Worm (Caenorhabditis elegans) whole organism, L4 larva: ENCODE results near the gene T14B4.9.

Experiments used
- F10B5.3 ChIP-seq: sonication (generic microtip); optimal IDR thresholded peaks from 2 replicates; lab custom pipeline; 2016; ENCODE audit warnings: mild to moderate bottlenecking, missing genetic modification characterization, missing compliant biosample characterization
- F26F4.8 ChIP-seq: fragments of 200-800 bp; sonication (Bioruptor generic); conservative IDR thresholded peaks from 2 replicates; pipeline ENCODE4 v1.3.6; 2022; ENCODE audit warnings: missing genetic modification characterization, missing compliant biosample characterization
- T20F7.1 ChIP-seq: fragments of 200-800 bp; sonication (Bioruptor generic); optimal IDR thresholded peaks from 2 replicates; lab custom pipeline; 2018; ENCODE audit warnings: mild to moderate bottlenecking, missing genetic modification characterization, missing compliant biosample characterization
- Y105C5A.15 ChIP-seq: fragments of 200-800 bp; sonication (Bioruptor generic); IDR thresholded peaks from 2 replicates; pipeline ENCODE4 v1.3.6; 2022; ENCODE audit warnings: missing genetic modification characterization, missing compliant biosample characterization
- Y75B8A.6 ChIP-seq: fragments of 200-800 bp; sonication (Bioruptor generic); IDR thresholded peaks from 2 replicates; pipeline ENCODE4 v1.3.6; 2022; ENCODE audit warnings: missing genetic modification reagents, missing genetic modification characterization, missing compliant biosample characterization
- ZK337.2 ChIP-seq: fragments of 200-800 bp; sonication (Bioruptor generic); IDR thresholded peaks from 2 replicates; pipeline ENCODE4 v1.3.6; 2022; ENCODE audit warnings: missing genetic modification reagents, missing genetic modification characterization, missing compliant biosample characterization
- ZK546.5 ChIP-seq, 2 experiments: sonication (generic microtip); optimal IDR thresholded peaks; 2 replicates each; lab custom pipeline; 2017; ENCODE audit warnings: missing biosample characterization in 2 of 2, missing genetic modification characterization in 2 of 2
- aha-1 ChIP-seq: fragments of 150-350 bp; peaks from one replicate; lab custom pipeline; 2014; ENCODE audit warnings: missing biosample characterization, missing genetic modification characterization
- arid-1 ChIP-seq: fragments of 200-800 bp; sonication (Bioruptor generic); conservative IDR thresholded peaks from 2 replicates; pipeline ENCODE4 v1.3.6; 2022; ENCODE audit warnings: missing genetic modification reagents, missing genetic modification characterization, missing compliant biosample characterization
- attf-4 ChIP-seq: sonication (generic microtip); optimal IDR thresholded peaks from 3 replicates; lab custom pipeline; 2017; ENCODE audit warnings: missing biosample characterization, missing genetic modification characterization
- daf-12 ChIP-seq: fragments of 150-350 bp; optimal IDR thresholded peaks from 2 replicates; lab custom pipeline; 2014; ENCODE audit warnings: missing biosample characterization, missing genetic modification reagents, missing genetic modification characterization
- daf-19 ChIP-seq: fragments of 200-800 bp; sonication (Bioruptor generic); conservative IDR thresholded peaks from 2 replicates; pipeline ENCODE4 v1.3.6; 2022; ENCODE audit warnings: missing genetic modification characterization, missing compliant biosample characterization
- dmd-8 ChIP-seq: fragments of 200-800 bp; sonication (Bioruptor generic); IDR thresholded peaks from 2 replicates; pipeline ENCODE4 v1.3.6; 2022; ENCODE audit warnings: missing genetic modification characterization, missing compliant biosample characterization
- dpl-1 ChIP-seq: fragments of 150-350 bp; optimal IDR thresholded peaks from 2 replicates; lab custom pipeline; 2014; ENCODE audit warnings: missing biosample characterization, missing genetic modification reagents, missing genetic modification characterization
- duxl-1 ChIP-seq: sonication (generic microtip); optimal IDR thresholded peaks from 2 replicates; lab custom pipeline; 2016; ENCODE audit warnings: mild to moderate bottlenecking, missing genetic modification characterization, moderate library complexity, missing compliant biosample characterization; ENCODE audit not compliant: poor library complexity
- dve-1 ChIP-seq: sonication (generic microtip); optimal IDR thresholded peaks from 2 replicates; lab custom pipeline; 2017; ENCODE audit warnings: antibody characterized with exemption, mild to moderate bottlenecking, missing genetic modification characterization, missing compliant biosample characterization; ENCODE audit not compliant: insufficient read depth
- hif-1 ChIP-seq, 2 experiments: sonication (generic microtip); optimal IDR thresholded peaks; 2 replicates each; lab custom pipeline; 2016 to 2017; ENCODE audit warnings: missing compliant biosample characterization in 2 of 2, missing genetic modification characterization in 2 of 2, missing genetic modification reagents in 2 of 2, missing genotype in 2 of 2, mild to moderate bottlenecking in 1 of 2
- hlh-11 ChIP-seq: fragments of 200-800 bp; sonication (Bioruptor generic); optimal IDR thresholded peaks from 2 replicates; lab custom pipeline; 2018; ENCODE audit warnings: mild to moderate bottlenecking, missing genetic modification characterization, missing compliant biosample characterization
- lin-15B ChIP-seq: fragments of 150-350 bp; sonication (generic microtip); optimal IDR thresholded peaks from 3 replicates; lab custom pipeline; 2014; ENCODE audit warnings: missing biosample characterization, missing genetic modification characterization
- lin-29 ChIP-seq: fragments of 200-800 bp; sonication (Bioruptor generic); IDR thresholded peaks from 2 replicates; pipeline ENCODE4 v1.3.6; 2022; ENCODE audit warnings: missing genetic modification reagents, missing genetic modification characterization, missing compliant biosample characterization
- lsy-2 ChIP-seq, 2 experiments: fragments of 150-350 bp in 1 of 2; sonication (generic microtip) in 1 of 2; optimal IDR thresholded peaks; 2 replicates each; lab custom pipeline; 2014 to 2017; ENCODE audit warnings: missing biosample characterization in 2 of 2, missing genetic modification characterization in 2 of 2
- mdl-1 ChIP-seq, 2 experiments: fragments of 150-350 bp in 1 of 2; sonication (generic microtip) in 1 of 2; optimal IDR thresholded peaks; 2 replicates each; lab custom pipeline; 2014 to 2017; ENCODE audit warnings: missing biosample characterization in 2 of 2, missing genetic modification characterization in 2 of 2
- mes-2 ChIP-seq: sonication (generic microtip); optimal IDR thresholded peaks from 2 replicates; lab custom pipeline; 2016; ENCODE audit warnings: missing genotype, mild to moderate bottlenecking, missing genetic modification characterization, missing compliant biosample characterization; ENCODE audit not compliant: poor library complexity, severe bottlenecking
- mxl-2 ChIP-seq: fragments of 200-800 bp; sonication (Bioruptor generic); conservative IDR thresholded peaks from 2 replicates; pipeline ENCODE4 v1.3.6; 2022; ENCODE audit warnings: missing genetic modification reagents, missing genetic modification characterization, missing compliant biosample characterization
- nhr-111 ChIP-seq: fragments of 200-800 bp; sonication (Bioruptor generic); optimal IDR thresholded peaks from 2 replicates; lab custom pipeline; 2018; ENCODE audit warnings: mild to moderate bottlenecking, missing genetic modification characterization, missing compliant biosample characterization
- nhr-25 ChIP-seq: sonication (generic microtip); optimal IDR thresholded peaks from 2 replicates; lab custom pipeline; 2017; ENCODE audit warnings: missing genetic modification characterization, mild to moderate bottlenecking, missing compliant biosample characterization, antibody characterized with exemption, moderate library complexity, borderline replicate concordance; ENCODE audit not compliant: insufficient read depth
- nhr-41 ChIP-seq: fragments of 200-800 bp; sonication (Bioruptor generic); IDR thresholded peaks from 2 replicates; pipeline ENCODE4 v1.3.6; 2022; ENCODE audit warnings: missing genetic modification reagents, missing genetic modification characterization, missing compliant biosample characterization
- nhr-48 ChIP-seq: sonication (generic microtip); optimal IDR thresholded peaks from 2 replicates; lab custom pipeline; 2016; ENCODE audit warnings: mild to moderate bottlenecking, missing genetic modification characterization, missing compliant biosample characterization
- nhr-6 ChIP-seq: fragments of 150-350 bp; optimal IDR thresholded peaks from 2 replicates; lab custom pipeline; 2014; ENCODE audit warnings: missing biosample characterization, missing genetic modification characterization
- pqm-1 ChIP-seq: sonication (generic microtip); optimal IDR thresholded peaks from 2 replicates; lab custom pipeline; 2017; ENCODE audit warnings: missing biosample characterization, missing genetic modification characterization
- saeg-2 ChIP-seq: fragments of 200-800 bp; sonication (Bioruptor generic); IDR thresholded peaks from 2 replicates; pipeline ENCODE4 v1.3.6; 2022; ENCODE audit warnings: missing genetic modification reagents, missing genetic modification characterization, missing compliant biosample characterization
- sdz-12 ChIP-seq: fragments of 200-800 bp; sonication (Bioruptor generic); optimal IDR thresholded peaks from 2 replicates; lab custom pipeline; 2018; ENCODE audit warnings: mild to moderate bottlenecking, missing genetic modification characterization, missing compliant biosample characterization
- set-16 ChIP-seq: fragments of 200-800 bp; sonication (Bioruptor generic); IDR thresholded peaks from 2 replicates; pipeline ENCODE4 v1.3.6; 2022; ENCODE audit warnings: missing genetic modification reagents, missing genetic modification characterization, missing compliant biosample characterization
- skn-1 ChIP-seq: fragments of 150-350 bp; optimal IDR thresholded peaks from 2 replicates; lab custom pipeline; 2014; ENCODE audit warnings: missing biosample characterization, missing genetic modification characterization
- snpc-1.2 ChIP-seq: fragments of 200-800 bp; sonication (Bioruptor generic); IDR thresholded peaks from 2 replicates; pipeline ENCODE4 v1.3.6; 2022; ENCODE audit warnings: missing genetic modification reagents, missing genetic modification characterization, missing compliant biosample characterization
- unc-130 ChIP-seq: sonication (generic microtip); optimal IDR thresholded peaks from 2 replicates; lab custom pipeline; 2016; ENCODE audit warnings: missing genetic modification reagents, missing genetic modification characterization, missing compliant biosample characterization
- unc-39 ChIP-seq: sonication (generic microtip); optimal IDR thresholded peaks from 2 replicates; lab custom pipeline; 2017; ENCODE audit warnings: missing biosample characterization, missing genetic modification characterization
- unc-62 ChIP-seq, 3 experiments: fragments of 150-350 bp in 1 of 3; sonication (generic microtip); optimal IDR thresholded peaks in 2 of 3; peaks in 1 of 3; 1 replicate in 1 of 3; 2 replicates in 2 of 3; lab custom pipeline; 2014 to 2017; ENCODE audit warnings: missing biosample characterization in 3 of 3, missing genetic modification characterization in 3 of 3, missing genetic modification reagents in 3 of 3, missing genotype in 1 of 3
- vab-7 ChIP-seq: fragments of 200-800 bp; sonication (Bioruptor generic); IDR thresholded peaks from 2 replicates; pipeline ENCODE4 v1.3.6; 2022; ENCODE audit warnings: missing genetic modification reagents, missing genetic modification characterization, missing compliant biosample characterization

The T14B4.9 gene

DNA sequence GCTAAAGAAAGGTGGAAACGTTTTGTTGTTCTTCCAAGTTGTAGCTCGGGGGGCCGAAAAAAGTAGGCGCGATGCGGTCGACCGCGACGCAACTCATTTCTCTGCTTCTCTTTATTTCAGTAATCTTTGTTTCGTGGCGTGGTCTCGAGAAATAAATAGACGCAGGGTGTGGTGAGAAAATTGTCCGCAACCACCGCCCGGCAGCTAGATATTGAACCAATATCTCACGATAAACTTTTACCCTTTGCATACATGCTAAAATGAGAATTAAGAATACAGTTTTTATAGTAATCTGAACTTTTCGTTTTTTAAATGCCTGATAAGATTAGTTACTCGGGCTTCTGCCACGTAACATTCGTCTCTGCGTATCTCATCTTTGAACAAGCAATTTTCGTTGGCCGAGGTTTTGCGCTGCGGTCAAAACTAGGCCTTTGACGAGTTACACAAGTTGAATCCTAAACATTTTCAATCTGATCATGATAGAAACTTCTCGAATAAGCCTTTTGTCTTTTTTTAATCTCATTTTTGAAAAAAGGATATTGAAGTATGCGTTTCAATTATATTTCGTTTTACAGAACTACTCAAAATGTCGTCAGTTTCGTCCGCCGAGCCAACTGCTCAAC, 49.8 kb downstream of the T14B4.9 start, which contains the start of gene gyf-1 (continued):
- no peak for TF ChIP-seq lin-15B (tag; lab: Kevin White, UChicago)
- TF ChIP-seq nhr-111 (GFP tag; lab: Kevin White, UChicago), result no peak
- peak in 1 of 2 experiments; percentile 44 for TF ChIP-seq lsy-2 (tag; optimal IDR thresholded peaks at IDR 0.05; lab: Kevin White, UChicago)
- no peak for TF ChIP-seq T20F7.1
- TF ChIP-seq nhr-25 (tag; lab: Kevin White, UChicago), result no peak
- TF ChIP-seq skn-1 (tag; lab: Kevin White, UChicago), result no peak
- no peak for TF ChIP-seq daf-19
- TF ChIP-seq mdl-1 (tag; optimal IDR thresholded peaks at IDR 0.05; lab: Kevin White, UChicago), result peak in 1 of 2 experiments; percentile 7
- TF ChIP-seq dpl-1 (GFP tag; lab: Kevin White, UChicago), result peak; percentile 24
- TF ChIP-seq daf-12 (tag; lab: Kevin White, UChicago), result no peak
- peak; percentile 65 for TF ChIP-seq aha-1 (tag; lab: Kevin White, UChicago)
- no peak for TF ChIP-seq nhr-48
- peak; percentile 30 for TF ChIP-seq pqm-1
- TF ChIP-seq sdz-12 (GFP tag; lab: Kevin White, UChicago), result no peak
- no peak for TF ChIP-seq snpc-1.2 (GFP tag; lab: Robert Waterston, UW)
- TF ChIP-seq dve-1, result no peak
- no peak for TF ChIP-seq arid-1 (GFP tag; lab: Robert Waterston, UW)
- TF ChIP-seq F10B5.3, result no peak
- TF ChIP-seq attf-4 (tag; lab: Kevin White, UChicago), result no peak
- no peak for TF ChIP-seq dmd-8 (GFP tag; lab: Robert Waterston, UW)
- TF ChIP-seq ZK337.2 (GFP tag; lab: Robert Waterston, UW), result no peak
- no peak for TF ChIP-seq lin-29 (GFP tag; lab: Robert Waterston, UW)
- TF ChIP-seq unc-62 (GFP tag; optimal IDR thresholded peaks at IDR 0.05 in 1 of 2; lab: Kevin White, UChicago), result peak in 1 of 2 experiments; percentile 33
- no peak for TF ChIP-seq unc-62 (tag; optimal IDR thresholded peaks at IDR 0.05; lab: Kevin White, UChicago)
- TF ChIP-seq mxl-2 (GFP tag; lab: Robert Waterston, UW), result no peak
- peak; percentile 31 for TF ChIP-seq nhr-6 (tag; lab: Kevin White, UChicago)
- TF ChIP-seq vab-7 (GFP tag; lab: Robert Waterston, UW), result peak; percentile 34; the same call in 1 of the 2 replicates
- TF ChIP-seq hlh-11 (tag; lab: Kevin White, UChicago), result peak; percentile 69
- TF ChIP-seq Y105C5A.15 (GFP tag; lab: Robert Waterston, UW), result no peak
- TF ChIP-seq F26F4.8 (GFP tag; lab: Robert Waterston, UW), result no peak
- TF ChIP-seq ZK546.5 (tag; optimal IDR thresholded peaks at IDR 0.05; lab: Kevin White, UChicago), result no peak
- TF ChIP-seq unc-39 (tag; lab: Kevin White, UChicago), result no peak
- no peak for TF ChIP-seq set-16 (GFP tag; lab: Robert Waterston, UW)
- TF ChIP-seq saeg-2 (GFP tag; lab: Robert Waterston, UW), result no peak
- TF ChIP-seq hif-1 (tag; optimal IDR thresholded peaks at IDR 0.05; lab: Kevin White, UChicago), result peak in 1 of 2 experiments; percentile 63

DNA sequence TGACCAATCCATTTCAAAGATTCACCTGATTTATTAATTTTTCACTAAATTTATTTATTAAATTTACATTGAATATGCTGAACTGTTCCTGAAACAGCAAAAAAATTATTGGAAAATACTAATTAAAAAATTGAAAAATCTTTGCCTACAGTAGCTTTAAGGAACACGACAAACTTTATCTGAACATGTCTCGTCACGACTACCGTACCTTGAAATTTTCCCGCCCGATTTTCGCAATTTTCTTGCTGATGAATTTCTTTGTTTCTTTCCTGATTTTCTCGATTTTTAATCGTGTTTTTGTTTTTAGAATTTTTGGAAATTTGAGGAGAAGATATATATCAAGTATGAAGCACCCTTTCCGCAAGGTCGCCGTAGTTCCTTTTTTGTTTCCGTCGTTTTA, 50.7 kb downstream of the T14B4.9 start:
- TF ChIP-seq Y75B8A.6 (GFP tag; lab: Robert Waterston, UW), result no peak
- TF ChIP-seq unc-62 (GFP tag; optimal IDR thresholded peaks at IDR 0.05 in 1 of 2; lab: Kevin White, UChicago), result peak in 1 of 2 experiments; percentile 24
- no peak for TF ChIP-seq unc-62 (tag; optimal IDR thresholded peaks at IDR 0.05; lab: Kevin White, UChicago)
- no peak for TF ChIP-seq mes-2 (tag; lab: Kevin White, UChicago)
- no peak for TF ChIP-seq nhr-41 (GFP tag; lab: Robert Waterston, UW)
- peak; percentile 41 for TF ChIP-seq unc-130 (GFP tag; lab: Kevin White, UChicago)
- no peak for TF ChIP-seq hlh-11 (tag; lab: Kevin White, UChicago)
- TF ChIP-seq duxl-1, result no peak
